Fruit fly (Drosophila melanogaster) whole organism, embryonic: ENCODE measurements around the gene CG3764.

Experiments used
- B-H1 ChIP-seq: fragments of 200-800 bp; sonication (Bioruptor generic); IDR thresholded peaks from 3 replicates; pipeline ENCODE4 v1.3.6; 2022; ENCODE audit warnings: missing biosample characterization, missing genetic modification characterization
- CG10321 ChIP-seq: fragments of 200-800 bp; sonication (Bioruptor generic); IDR thresholded peaks from 2 replicates; pipeline ENCODE4 v1.3.6; 2022; ENCODE audit warnings: missing biosample characterization, missing genetic modification characterization
- CG11398 ChIP-seq: fragments of 200-800 bp; sonication (Bioruptor generic); optimal IDR thresholded peaks from 2 replicates; lab custom pipeline; 2016; ENCODE audit warnings: missing biosample characterization, missing genetic modification characterization
- CG11456 ChIP-seq: fragments of 200-800 bp; sonication (Bioruptor generic); IDR thresholded peaks from 3 replicates; pipeline ENCODE4 v1.3.6; 2022; ENCODE audit warnings: missing biosample characterization, missing genetic modification characterization
- CG12299 ChIP-seq: fragments of 200-800 bp; sonication (Bioruptor generic); optimal IDR thresholded peaks from 2 replicates; lab custom pipeline; 2018; ENCODE audit warnings: missing biosample characterization, mild to moderate bottlenecking, missing genetic modification characterization
- CG13296 ChIP-seq: fragments of 200-800 bp; sonication (Bioruptor generic); optimal IDR thresholded peaks from 3 replicates; lab custom pipeline; 2018; ENCODE audit warnings: missing biosample characterization, mild to moderate bottlenecking, missing genetic modification characterization
- CG13894 ChIP-seq: fragments of 200-800 bp; sonication (Bioruptor generic); optimal IDR thresholded peaks from 3 replicates; lab custom pipeline; 2018; ENCODE audit warnings: missing biosample characterization, mild to moderate bottlenecking, missing genetic modification characterization, moderate library complexity
- CG14050 ChIP-seq: fragments of 200-800 bp; sonication (Bioruptor generic); IDR thresholded peaks from 3 replicates; pipeline ENCODE4 v1.3.6; 2022; ENCODE audit warnings: missing biosample characterization, missing genetic modification characterization
- CG14860 ChIP-seq: fragments of 200-800 bp; sonication (Bioruptor generic); IDR thresholded peaks from 3 replicates; pipeline ENCODE4 v1.3.6; 2022; ENCODE audit warnings: missing biosample characterization, missing genetic modification characterization; ENCODE audit not compliant: partially characterized antibody
- CG18619 ChIP-seq: fragments of 200-800 bp; sonication (Bioruptor generic); optimal IDR thresholded peaks from 3 replicates; lab custom pipeline; 2017; ENCODE audit warnings: missing biosample characterization, mild to moderate bottlenecking, missing genetic modification characterization
- CG4617 ChIP-seq: fragments of 200-800 bp; sonication (Bioruptor generic); optimal IDR thresholded peaks from 3 replicates; lab custom pipeline; 2016; ENCODE audit warnings: missing biosample characterization, missing genetic modification characterization, borderline replicate concordance
- CG4707 ChIP-seq: fragments of 200-800 bp; sonication (Bioruptor generic); optimal IDR thresholded peaks from 2 replicates; lab custom pipeline; 2018; ENCODE audit warnings: missing biosample characterization, mild to moderate bottlenecking, missing genetic modification characterization, moderate library complexity
- CG7271 ChIP-seq: fragments of 200-800 bp; sonication (Bioruptor generic); optimal IDR thresholded peaks from 2 replicates; lab custom pipeline; 2018; ENCODE audit warnings: missing biosample characterization, mild to moderate bottlenecking, missing genetic modification characterization, moderate library complexity
- CG8388 ChIP-seq: fragments of 200-800 bp; sonication (Bioruptor generic); optimal IDR thresholded peaks from 2 replicates; lab custom pipeline; 2019; ENCODE audit warnings: missing biosample characterization, mild to moderate bottlenecking, missing genetic modification characterization, moderate library complexity
- CG8478 ChIP-seq: fragments of >200 bp; optimal IDR thresholded peaks from 2 replicates; lab custom pipeline; 2018
- CG9215 ChIP-seq: fragments of 200-800 bp; sonication (Bioruptor generic); IDR thresholded peaks from 2 replicates; pipeline ENCODE4 v1.3.6; 2022; ENCODE audit warnings: missing biosample characterization, missing genetic modification characterization
- CG9797 ChIP-seq: fragments of 200-800 bp; sonication (Bioruptor generic); optimal IDR thresholded peaks from 3 replicates; lab custom pipeline; 2018; ENCODE audit warnings: missing biosample characterization, mild to moderate bottlenecking, missing genetic modification characterization
- CHES-1-like ChIP-seq: fragments of 200-800 bp; sonication (Bioruptor generic); optimal IDR thresholded peaks from 2 replicates; lab custom pipeline; 2016; ENCODE audit warnings: missing biosample characterization, missing genetic modification characterization
- Dad ChIP-seq: fragments of 200-800 bp; sonication (Bioruptor generic); optimal IDR thresholded peaks from 3 replicates; lab custom pipeline; 2016; ENCODE audit warnings: missing biosample characterization, missing genetic modification characterization
- ERR ChIP-seq: fragments of 200-800 bp; sonication (Bioruptor generic); optimal IDR thresholded peaks from 2 replicates; lab custom pipeline; 2016; ENCODE audit warnings: missing biosample characterization, missing genetic modification characterization
- HLH4C ChIP-seq: fragments of 200-800 bp; sonication (Bioruptor generic); IDR thresholded peaks from 3 replicates; pipeline ENCODE4 v1.3.6; 2022; ENCODE audit warnings: missing biosample characterization, missing genetic modification characterization; ENCODE audit not compliant: partially characterized antibody
- Hr3 ChIP-seq: fragments of 200-800 bp; sonication (Bioruptor generic); optimal IDR thresholded peaks from 3 replicates; lab custom pipeline; 2016; ENCODE audit warnings: missing biosample characterization, missing genetic modification characterization
- Hr39 ChIP-seq: fragments of >200 bp; optimal IDR thresholded peaks from 2 replicates; lab custom pipeline; 2017
- Hr78 ChIP-seq, 2 experiments: fragments of 200-800 bp in 1 of 2; fragments of >200 bp in 1 of 2; sonication (Bioruptor generic) in 1 of 2; optimal IDR thresholded peaks; 2 replicates each; lab custom pipeline; 2017 to 2019; ENCODE audit warnings: missing biosample characterization in 2 of 2, missing genetic modification characterization in 2 of 2, mild to moderate bottlenecking in 1 of 2, moderate library complexity in 1 of 2
- MBD-R2 ChIP-seq: fragments of 200-800 bp; sonication (Bioruptor generic); IDR thresholded peaks from 2 replicates; pipeline ENCODE4 v1.3.6; 2022; ENCODE audit warnings: missing biosample characterization, missing genetic modification characterization
- Nf-YC ChIP-seq: fragments of 200-800 bp; optimal IDR thresholded peaks from 3 replicates; lab custom pipeline; 2019; ENCODE audit warnings: missing biosample characterization, mild to moderate bottlenecking, missing genetic modification characterization, moderate library complexity
- Spps ChIP-seq: fragments of 200-800 bp; sonication (Bioruptor generic); optimal IDR thresholded peaks from 2 replicates; lab custom pipeline; 2018; ENCODE audit warnings: missing biosample characterization, mild to moderate bottlenecking, missing genetic modification characterization
- Xrp1 ChIP-seq: fragments of 200-800 bp; sonication (Bioruptor generic); IDR thresholded peaks from 2 replicates; pipeline ENCODE4 v1.3.6; 2022; ENCODE audit warnings: missing biosample characterization, missing genetic modification characterization
- bigmax ChIP-seq: fragments of 200-800 bp; sonication (Bioruptor generic); optimal IDR thresholded peaks from 2 replicates; lab custom pipeline; 2018; ENCODE audit warnings: missing biosample characterization, mild to moderate bottlenecking, missing genetic modification characterization
- bsh ChIP-seq, 2 experiments: fragments of 200-800 bp; sonication (Bioruptor generic); optimal IDR thresholded peaks; 2 replicates each; lab custom pipeline; 2017 to 2018; ENCODE audit warnings: mild to moderate bottlenecking in 2 of 2, missing biosample characterization in 2 of 2, missing genetic modification characterization in 2 of 2, moderate library complexity in 1 of 2
- chm ChIP-seq: fragments of 200-800 bp; sonication (Bioruptor generic); IDR thresholded peaks from 2 replicates; pipeline ENCODE4 v1.3.6; 2022; ENCODE audit warnings: missing biosample characterization, missing genetic modification characterization
- crol ChIP-seq: fragments of 200-800 bp; sonication (Bioruptor generic); IDR thresholded peaks from 2 replicates; pipeline ENCODE4 v1.3.6; 2022; ENCODE audit warnings: missing biosample characterization, missing genetic modification characterization
- dan ChIP-seq: fragments of 200-800 bp; sonication (Bioruptor generic); IDR thresholded peaks from 2 replicates; pipeline ENCODE4 v1.3.6; 2022; ENCODE audit warnings: missing biosample characterization, missing genetic modification characterization
- dm ChIP-seq: fragments of 200-800 bp; sonication (Bioruptor generic); optimal IDR thresholded peaks from 3 replicates; lab custom pipeline; 2016; ENCODE audit warnings: missing biosample characterization, missing genetic modification characterization
- emc ChIP-seq: fragments of 200-800 bp; sonication (Bioruptor generic); optimal IDR thresholded peaks from 2 replicates; lab custom pipeline; 2016; ENCODE audit warnings: missing biosample characterization, missing genetic modification characterization
- en ChIP-seq: fragments of 200-800 bp; sonication (Bioruptor generic); optimal IDR thresholded peaks from 2 replicates; lab custom pipeline; 2016; ENCODE audit warnings: missing biosample characterization, missing genetic modification characterization
- exex ChIP-seq: fragments of 200-800 bp; sonication (Bioruptor generic); optimal IDR thresholded peaks from 4 replicates; lab custom pipeline; 2018; ENCODE audit warnings: missing biosample characterization, mild to moderate bottlenecking, missing genetic modification characterization, moderate library complexity
- gcm ChIP-seq: fragments of 200-800 bp; sonication (Bioruptor generic); optimal IDR thresholded peaks from 2 replicates; lab custom pipeline; 2019; ENCODE audit warnings: missing biosample characterization, mild to moderate bottlenecking, missing genetic modification characterization, moderate library complexity
- gem ChIP-seq: fragments of 200-800 bp; sonication (Bioruptor generic); optimal IDR thresholded peaks from 2 replicates; lab custom pipeline; 2019; ENCODE audit warnings: missing biosample characterization, mild to moderate bottlenecking, missing genetic modification characterization, moderate library complexity
- ham ChIP-seq: fragments of 200-800 bp; sonication (Bioruptor generic); IDR thresholded peaks from 2 replicates; pipeline ENCODE4 v1.3.6; 2022; ENCODE audit warnings: missing biosample characterization, missing genetic modification characterization
- jing ChIP-seq: fragments of 200-800 bp; sonication (Bioruptor generic); optimal IDR thresholded peaks from 2 replicates; lab custom pipeline; 2018; ENCODE audit warnings: missing biosample characterization, mild to moderate bottlenecking, missing genetic modification characterization
- knrl ChIP-seq: fragments of 200-800 bp; sonication (Bioruptor generic); IDR thresholded peaks from 3 replicates; pipeline ENCODE4 v1.3.6; 2022; ENCODE audit warnings: missing biosample characterization, missing genetic modification characterization; ENCODE audit not compliant: partially characterized antibody
- lilli ChIP-seq: fragments of 200-800 bp; sonication (Bioruptor generic); optimal IDR thresholded peaks from 3 replicates; lab custom pipeline; 2016; ENCODE audit warnings: missing biosample characterization, missing genetic modification characterization
- pzg ChIP-seq: fragments of 200-800 bp; sonication (Bioruptor generic); optimal IDR thresholded peaks from 3 replicates; lab custom pipeline; 2018; ENCODE audit warnings: missing biosample characterization, mild to moderate bottlenecking, missing genetic modification characterization, moderate library complexity
- sens-2 ChIP-seq: fragments of 200-800 bp; sonication (Bioruptor generic); IDR thresholded peaks from 2 replicates; pipeline ENCODE4 v1.3.6; 2022; ENCODE audit warnings: missing biosample characterization, missing genetic modification characterization
- seq ChIP-seq: fragments of 200-800 bp; sonication (Bioruptor generic); IDR thresholded peaks from 2 replicates; pipeline ENCODE4 v1.3.6; 2022; ENCODE audit warnings: missing biosample characterization, missing genetic modification characterization
- so ChIP-seq: fragments of 200-800 bp; sonication (Bioruptor generic); IDR thresholded peaks from 3 replicates; pipeline ENCODE4 v1.3.6; 2022; ENCODE audit warnings: missing biosample characterization, missing genetic modification characterization
- stc ChIP-seq: fragments of 200-800 bp; sonication (Bioruptor generic); IDR thresholded peaks from 2 replicates; pipeline ENCODE4 v1.3.6; 2022; ENCODE audit warnings: missing biosample characterization, missing genetic modification characterization
- tin ChIP-seq: fragments of 200-800 bp; sonication (Bioruptor generic); optimal IDR thresholded peaks from 3 replicates; lab custom pipeline; 2016; ENCODE audit warnings: missing biosample characterization, missing genetic modification characterization
- tll ChIP-seq, 2 experiments: fragments of 200-800 bp in 1 of 2; fragments of >200 bp in 1 of 2; sonication (Bioruptor generic) in 1 of 2; optimal IDR thresholded peaks; 2 replicates each; lab custom pipeline; 2017 to 2019; ENCODE audit warnings: missing biosample characterization in 2 of 2, missing genetic modification characterization in 2 of 2, mild to moderate bottlenecking in 1 of 2, moderate library complexity in 1 of 2
- zen2 ChIP-seq: fragments of 200-800 bp; sonication (Bioruptor generic); IDR thresholded peaks from 3 replicates; pipeline ENCODE4 v1.3.6; 2022; ENCODE audit warnings: missing biosample characterization, missing genetic modification characterization; ENCODE audit not compliant: partially characterized antibody
- zfh2 ChIP-seq: fragments of 200-800 bp; sonication (Bioruptor generic); optimal IDR thresholded peaks from 2 replicates; lab custom pipeline; 2016; ENCODE audit warnings: missing biosample characterization, missing genetic modification characterization

Gene CG3764

DNA sequence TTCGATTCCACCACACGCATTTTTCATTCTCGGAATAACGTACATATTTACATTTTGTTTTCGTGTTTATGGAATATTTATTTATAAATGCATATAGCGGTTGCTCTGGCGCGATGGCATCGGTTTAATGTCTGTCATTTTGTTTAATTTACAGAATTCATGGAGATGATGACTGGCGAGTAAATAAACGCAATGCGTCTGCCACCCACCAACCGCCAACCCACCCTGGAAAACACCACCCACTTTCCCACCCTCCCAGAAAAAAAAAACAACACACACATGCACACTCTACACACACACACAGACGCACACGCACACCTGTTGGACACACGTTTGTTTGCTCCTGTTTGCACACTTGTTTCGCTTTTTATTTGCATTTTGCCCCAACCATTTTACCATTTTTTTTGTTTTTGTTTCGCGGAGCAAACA, 35.5 kb upstream of the CG3764 start (continued):
- TF ChIP-seq Hr78 (GFP tag; optimal IDR thresholded peaks at IDR 0.05; lab: Kevin White, UChicago) (no peak), emc (GFP tag; lab: Kevin White, UChicago) (no peak), Hr3 (GFP tag; lab: Kevin White, UChicago) (no peak), CG13894 (tag; lab: Kevin White, UChicago) (no peak), CG14860 (GFP tag; lab: Robert Waterston, UW) (no peak), Hr39 (lab: Kevin White, UChicago) (no peak), stc (no peak), tin (GFP tag; lab: Kevin White, UChicago) (no peak), gcm (GFP tag; lab: Kevin White, UChicago) (peak; percentile 6), CG8388 (GFP tag; lab: Kevin White, UChicago) (no peak), CG10321 (GFP tag; lab: Robert Waterston, UW) (no peak), CG11398 (no peak), bigmax (GFP tag; lab: Kevin White, UChicago) (no peak), tll (GFP tag; optimal IDR thresholded peaks at IDR 0.05; lab: Kevin White, UChicago) (no peak), Nf-YC (no peak), pzg (GFP tag; lab: Kevin White, UChicago) (no peak), dan (no peak), CG18619 (GFP tag; lab: Kevin White, UChicago) (peak; percentile 5), CHES-1-like (GFP tag; lab: Kevin White, UChicago) (no peak), jing (GFP tag; lab: Kevin White, UChicago) (no peak), crol (GFP tag; lab: Robert Waterston, UW) (peak; percentile 23; the same call in 1 of the 2 replicates), CG9215 (GFP tag; lab: Robert Waterston, UW) (no peak), Xrp1 (peak; percentile 30; the same call in 1 of the 2 replicates), bsh (GFP tag; optimal IDR thresholded peaks at IDR 0.05; lab: Kevin White, UChicago) (peak in 1 of 2 experiments; percentile 63), dm (no peak), exex (tag; lab: Kevin White, UChicago) (no peak), chm (GFP tag; lab: Robert Waterston, UW) (no peak), CG8478 (lab: Kevin White, UChicago) (no peak), Dad (GFP tag; lab: Kevin White, UChicago) (no peak), Spps (tag; lab: Kevin White, UChicago) (no peak), lilli (no peak), zfh2 (GFP tag; lab: Kevin White, UChicago) (no peak), ham (no peak), B-H1 (GFP tag; lab: Robert Waterston, UW) (no peak), CG14050 (GFP tag; lab: Robert Waterston, UW) (no peak), zen2 (GFP tag; lab: Robert Waterston, UW) (no peak), CG13296 (GFP tag; lab: Kevin White, UChicago) (no peak), CG9797 (GFP tag; lab: Kevin White, UChicago) (no peak), CG7271 (no peak), gem (tag; lab: Kevin White, UChicago) (no peak), sens-2 (no peak), so (GFP tag; lab: Robert Waterston, UW) (no peak), en (GFP tag; lab: Kevin White, UChicago) (no peak), seq (GFP tag; lab: Robert Waterston, UW) (0 out of 2 replicates have a peak, but pooled peaks have one; percentile 19), CG4707 (GFP tag; lab: Kevin White, UChicago) (peak; percentile 41), CG4617 (GFP tag; lab: Kevin White, UChicago) (no peak), CG11456 (GFP tag; lab: Robert Waterston, UW) (no peak), ERR (GFP tag; lab: Kevin White, UChicago) (no peak), HLH4C (no peak), MBD-R2 (GFP tag; lab: Robert Waterston, UW) (0 out of 2 replicates have a peak, but pooled peaks have one; percentile 14), knrl (GFP tag; lab: Robert Waterston, UW) (0 out of 3 replicates have a peak, but pooled peaks have one; percentile 8), CG12299 (tag; lab: Kevin White, UChicago) (peak; percentile 32)
